Worm (Caenorhabditis elegans): ENCODE results near the gene F10A3.4.

ce11 chrV:16153375-16153774, 4.5 kb downstream of the F10A3.4 start, which contains the start of gene str-254:
- TF ChIP-seq unc-120 (tag; optimal IDR thresholded peaks at IDR 0.05; ENCODE audit: poor library complexity, severe bottlenecking) (no peak), ceh-43 (GFP tag; optimal IDR thresholded peaks at IDR 0.05) (no peak), mep-1 (tag; optimal IDR thresholded peaks at IDR 0.05) (no peak)
